Worm (Caenorhabditis elegans): ENCODE results near the gene acl-14.

ce11 chrV:9338452-9338851 lies 5.0 kb upstream of the acl-14 start:
- TF ChIP-seq unc-62 (GFP tag; optimal IDR thresholded peaks at IDR 0.05) = no peak
- TF ChIP-seq ceh-82 (tag; optimal IDR thresholded peaks at IDR 0.05) = no peak
- no peak for TF ChIP-seq rnt-1 (tag; optimal IDR thresholded peaks at IDR 0.05)
- TF ChIP-seq nhr-12 (tag; optimal IDR thresholded peaks at IDR 0.05) = no peak
- TF ChIP-seq mab-9 (GFP tag; IDR thresholded peaks at IDR 0.05) = no peak
- TF ChIP-seq ama-1 (optimal IDR thresholded peaks at IDR 0.05) = peak; percentile 86
- no peak for TF ChIP-seq lir-3 (tag; optimal IDR thresholded peaks at IDR 0.05; ENCODE audit: poor library complexity)
- no peak for TF ChIP-seq sptf-1 (tag; optimal IDR thresholded peaks at IDR 0.05)
- TF ChIP-seq nhr-47 (tag; optimal IDR thresholded peaks at IDR 0.05) = peak; percentile 63
- TF ChIP-seq blmp-1 (tag; optimal IDR thresholded peaks at IDR 0.05) = no peak
- no peak for TF ChIP-seq fkh-10 (GFP tag; optimal IDR thresholded peaks at IDR 0.05)
- TF ChIP-seq nhr-11 (tag; optimal IDR thresholded peaks at IDR 0.05) = no peak
- no peak for TF ChIP-seq zag-1 (tag; optimal IDR thresholded peaks at IDR 0.05)
- TF ChIP-seq mdl-1 (tag; optimal IDR thresholded peaks at IDR 0.05) = no peak
